Worm (Caenorhabditis elegans) whole organism, early embryonic: ENCODE measurements around the gene C07G3.15.

Experiments
- B0310.2 ChIP-seq: sonication (generic microtip); optimal IDR thresholded peaks from 2 replicates; lab custom pipeline; 2016; ENCODE audit warnings: mild to moderate bottlenecking, missing genetic modification characterization, missing compliant biosample characterization
- F13C5.2 ChIP-seq: sonication (generic microtip); optimal IDR thresholded peaks from 2 replicates; lab custom pipeline; 2017; ENCODE audit warnings: mild to moderate bottlenecking, missing genetic modification characterization, inconsistent platforms, missing compliant biosample characterization
- aly-1 ChIP-seq: sonication (generic microtip); optimal IDR thresholded peaks from 2 replicates; lab custom pipeline; 2016; ENCODE audit warnings: missing genetic modification characterization, missing compliant biosample characterization
- ama-1 ChIP-seq: fragments of 150-350 bp; optimal IDR thresholded peaks from 2 replicates; lab custom pipeline; 2014
- ceh-13 ChIP-seq: fragments of 200-800 bp; sonication (Bioruptor generic); optimal IDR thresholded peaks from 2 replicates; lab custom pipeline; 2018; ENCODE audit warnings: mild to moderate bottlenecking, missing genetic modification characterization, missing compliant biosample characterization
- ceh-36 ChIP-seq: sonication (generic microtip); optimal IDR thresholded peaks from 2 replicates; lab custom pipeline; 2016; ENCODE audit warnings: missing genetic modification characterization, inconsistent platforms, missing compliant biosample characterization
- ets-7 ChIP-seq: sonication (generic microtip); optimal IDR thresholded peaks from 2 replicates; lab custom pipeline; 2016; ENCODE audit warnings: missing genotype, missing genetic modification characterization, missing compliant biosample characterization
- flt-1 ChIP-seq: fragments of 200-800 bp; sonication (Bioruptor generic); IDR thresholded peaks from 2 replicates; pipeline ENCODE4 v1.3.6; 2022; ENCODE audit warnings: missing genetic modification characterization, missing compliant biosample characterization
- hmbx-1 ChIP-seq: sonication (generic microtip); optimal IDR thresholded peaks from 2 replicates; lab custom pipeline; 2016; ENCODE audit warnings: mild to moderate bottlenecking, missing genetic modification characterization, missing compliant biosample characterization
- hmg-4 ChIP-seq: fragments of 200-800 bp; sonication (Bioruptor generic); optimal IDR thresholded peaks from 2 replicates; lab custom pipeline; 2018; ENCODE audit warnings: mild to moderate bottlenecking, missing genetic modification characterization, missing compliant biosample characterization
- hnd-1 ChIP-seq: sonication (generic microtip); optimal IDR thresholded peaks from 2 replicates; lab custom pipeline; 2016; ENCODE audit warnings: missing genetic modification characterization, missing compliant biosample characterization
- pes-1 ChIP-seq: fragments of 200-800 bp; sonication (Bioruptor generic); IDR thresholded peaks from 2 replicates; pipeline ENCODE4 v1.3.6; 2022; ENCODE audit warnings: missing genetic modification reagents, missing genetic modification characterization, missing compliant biosample characterization
- scrt-1 ChIP-seq: fragments of 200-800 bp; sonication (Bioruptor generic); IDR thresholded peaks from 2 replicates; pipeline ENCODE4 v1.3.6; 2022; ENCODE audit warnings: missing genetic modification characterization, missing compliant biosample characterization
- sea-1 ChIP-seq: fragments of 200-800 bp; sonication (Bioruptor generic); conservative IDR thresholded peaks from 2 replicates; pipeline ENCODE4 v1.3.6; 2022; ENCODE audit warnings: missing genetic modification characterization, missing compliant biosample characterization
- tbx-11 ChIP-seq: fragments of 200-800 bp; sonication (Bioruptor generic); IDR thresholded peaks from 2 replicates; pipeline ENCODE4 v1.3.6; 2022; ENCODE audit warnings: missing genetic modification characterization, missing compliant biosample characterization
- tbx-37 ChIP-seq: fragments of 200-800 bp; sonication (Bioruptor generic); conservative IDR thresholded peaks from 2 replicates; pipeline ENCODE4 v1.3.6; 2022; ENCODE audit warnings: missing genetic modification reagents, missing genetic modification characterization, missing compliant biosample characterization
- tra-4 ChIP-seq: sonication (generic microtip); optimal IDR thresholded peaks from 2 replicates; lab custom pipeline; 2017; ENCODE audit warnings: missing genetic modification characterization, missing compliant biosample characterization

C07G3.15 gene

DNA sequence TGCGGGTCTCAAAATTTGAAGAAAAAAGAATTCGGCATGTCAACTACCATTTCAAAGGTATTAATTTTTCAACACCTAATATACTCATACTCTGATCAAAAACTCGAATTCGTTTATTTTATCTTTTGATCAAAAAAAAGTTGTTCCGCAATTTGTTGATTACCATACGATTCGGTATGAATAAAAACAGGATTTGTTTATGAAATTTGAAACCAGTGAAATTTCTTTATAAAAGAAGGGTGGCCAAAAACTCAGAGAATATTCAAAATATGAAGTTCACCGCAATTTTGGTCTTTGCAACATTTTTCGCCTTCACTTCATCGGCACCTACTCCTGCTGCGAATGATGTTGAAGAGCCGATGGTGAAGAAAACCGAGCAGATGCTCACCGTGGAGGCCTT is 5.3 kb upstream of the C07G3.15 start, which contains the start of the genes C07G3.8 and C07G3.10:
Gene C07G3.8 (minus strand): TSS at position 101 of the 400 bp plus-strand sequence.
Gene C07G3.10 (plus strand): TSS at position 270 of the 400 bp plus-strand sequence.
- no peak for TF ChIP-seq flt-1
- TF ChIP-seq tbx-37 (GFP tag; lab: Robert Waterston, UW): no peak
- TF ChIP-seq hmg-4 (GFP tag; lab: Kevin White, UChicago): no peak
- no peak for TF ChIP-seq ceh-13 (GFP tag; lab: Kevin White, UChicago)
- no peak for TF ChIP-seq F13C5.2 (tag; lab: Kevin White, UChicago)
- no peak for TF ChIP-seq aly-1 (tag; lab: Kevin White, UChicago)

DNA sequence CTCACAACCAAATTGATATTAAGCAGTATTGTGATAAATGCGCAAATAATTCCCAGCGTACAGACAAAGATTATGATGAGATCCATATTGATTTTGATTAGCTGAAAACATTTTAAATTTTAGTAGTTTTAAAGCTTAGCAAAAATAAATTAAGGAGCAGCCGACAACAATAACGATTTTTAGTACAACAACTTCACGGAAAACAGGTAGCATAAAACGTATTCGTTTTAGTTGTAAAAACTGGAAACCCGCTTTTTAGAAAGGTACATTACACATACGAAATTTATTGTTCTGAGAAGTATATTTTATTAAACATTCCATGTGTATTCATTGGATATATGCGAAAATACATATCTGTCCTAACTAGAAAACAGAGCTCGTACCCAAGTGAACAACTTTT is 6.3 kb downstream of the C07G3.15 start, which contains the start of gene srbc-36:
Gene srbc-36 (minus strand): TSS at position 101 of the 400 bp plus-strand sequence.
- TF ChIP-seq ceh-36 (tag; lab: Kevin White, UChicago) (no peak), F13C5.2 (tag; lab: Kevin White, UChicago) (no peak), tbx-11 (GFP tag; lab: Robert Waterston, UW) (no peak), B0310.2 (tag; lab: Kevin White, UChicago) (no peak), tbx-37 (GFP tag; lab: Robert Waterston, UW) (no peak), ama-1 (lab: Kevin White, UChicago) (no peak), hnd-1 (tag; lab: Kevin White, UChicago) (no peak), sea-1 (GFP tag; lab: Robert Waterston, UW) (no peak), ceh-13 (GFP tag; lab: Kevin White, UChicago) (no peak), scrt-1 (GFP tag; lab: Robert Waterston, UW) (no peak), pes-1 (GFP tag; lab: Robert Waterston, UW) (no peak), ets-7 (no peak), flt-1 (no peak), aly-1 (tag; lab: Kevin White, UChicago) (no peak)

DNA sequence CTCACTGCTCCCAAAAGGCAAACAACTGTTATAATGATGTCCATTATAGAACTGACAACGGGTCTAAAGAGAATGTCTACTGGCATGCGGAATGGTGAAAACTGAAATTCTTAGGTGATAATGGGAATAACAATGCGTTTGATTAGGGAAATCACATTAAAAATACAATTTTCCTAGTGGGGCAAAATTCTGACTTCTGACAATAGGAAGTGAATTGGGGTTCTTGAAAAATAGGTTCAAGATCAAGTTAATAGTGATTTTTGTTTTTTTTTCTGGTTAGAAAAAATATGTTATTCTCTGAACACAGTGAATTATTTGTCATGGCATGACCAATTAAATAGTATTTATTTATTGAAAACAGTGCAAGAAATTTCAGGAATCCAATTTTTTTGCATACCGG is 9.9 kb downstream of the C07G3.15 start, which contains the start of gene srbc-32:
Gene srbc-32 (minus strand): TSS at position 101 of the 400 bp plus-strand sequence.
- TF ChIP-seq tbx-11 (GFP tag; lab: Robert Waterston, UW) (no peak), hmg-4 (GFP tag; lab: Kevin White, UChicago) (no peak), hnd-1 (tag; lab: Kevin White, UChicago) (no peak), pes-1 (GFP tag; lab: Robert Waterston, UW) (no peak), ceh-13 (GFP tag; lab: Kevin White, UChicago) (no peak)

DNA sequence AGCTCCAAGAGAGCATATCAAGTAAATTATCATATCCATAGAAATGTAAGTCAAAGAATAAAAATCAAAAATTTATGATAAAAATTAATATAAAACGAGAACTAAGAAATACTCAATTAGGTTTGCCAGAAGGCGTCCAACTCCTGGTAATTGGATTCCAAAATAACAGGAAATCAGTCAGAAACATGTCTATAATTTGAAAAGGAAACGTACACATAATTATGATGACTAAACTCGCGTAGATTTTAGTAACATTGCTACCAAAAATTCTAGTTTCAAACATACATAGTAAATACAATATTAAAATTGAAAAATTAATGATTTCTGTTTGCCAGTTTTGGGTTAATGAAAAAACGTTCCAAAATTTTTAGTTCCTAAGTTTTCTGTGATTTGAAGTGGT is 12.1 kb downstream of the C07G3.15 start, which contains the start of gene srbc-33:
Gene srbc-33 (minus strand): TSS at position 101 of the 400 bp plus-strand sequence.
- TF ChIP-seq tbx-11 (GFP tag; lab: Robert Waterston, UW): no peak
- no peak for TF ChIP-seq hnd-1 (tag; lab: Kevin White, UChicago)
- no peak for TF ChIP-seq pes-1 (GFP tag; lab: Robert Waterston, UW)
- no peak for TF ChIP-seq sea-1 (GFP tag; lab: Robert Waterston, UW)
- TF ChIP-seq ceh-36 (tag; lab: Kevin White, UChicago): no peak
- TF ChIP-seq hmg-4 (GFP tag; lab: Kevin White, UChicago): no peak
- TF ChIP-seq hmbx-1: no peak

DNA sequence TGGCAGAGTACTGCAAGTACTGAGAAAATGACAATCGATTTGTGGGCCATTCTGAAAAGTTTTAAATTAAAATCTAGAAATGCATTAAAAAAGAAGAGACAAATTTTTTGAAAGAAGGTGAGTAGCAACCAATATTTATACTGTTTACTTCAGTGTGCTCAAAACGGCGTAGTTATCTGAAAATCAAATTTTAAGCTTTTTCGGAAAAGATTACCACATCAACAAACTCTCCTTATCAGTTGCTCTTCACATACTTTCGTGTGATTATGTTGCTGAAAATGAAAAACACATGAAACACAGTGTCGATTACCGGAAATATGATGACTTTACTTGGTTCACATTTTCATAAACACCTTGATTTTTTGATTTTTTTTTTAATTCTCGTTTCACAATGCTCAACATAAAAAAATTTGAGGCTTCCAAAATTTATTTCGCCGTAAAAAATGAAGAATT is 14.2 kb downstream of the C07G3.15 start, which contains the start of gene lys-7:
Gene lys-7 (minus strand): TSS at position 51 of the 453 bp plus-strand sequence.
- TF ChIP-seq hmbx-1: no peak
- TF ChIP-seq tbx-37 (GFP tag; lab: Robert Waterston, UW): no peak
- TF ChIP-seq hmg-4 (GFP tag; lab: Kevin White, UChicago): no peak
- TF ChIP-seq F13C5.2 (tag; lab: Kevin White, UChicago): no peak
- no peak for TF ChIP-seq hnd-1 (tag; lab: Kevin White, UChicago)
- TF ChIP-seq pes-1 (GFP tag; lab: Robert Waterston, UW): no peak
- no peak for TF ChIP-seq ceh-36 (tag; lab: Kevin White, UChicago)
- TF ChIP-seq tbx-11 (GFP tag; lab: Robert Waterston, UW): no peak
- no peak for TF ChIP-seq B0310.2 (tag; lab: Kevin White, UChicago)
- no peak for TF ChIP-seq sea-1 (GFP tag; lab: Robert Waterston, UW)
- TF ChIP-seq scrt-1 (GFP tag; lab: Robert Waterston, UW): no peak
- no peak for TF ChIP-seq ets-7
- TF ChIP-seq tra-4: no peak
- TF ChIP-seq ceh-13 (GFP tag; lab: Kevin White, UChicago): no peak
- TF ChIP-seq flt-1: no peak

DNA sequence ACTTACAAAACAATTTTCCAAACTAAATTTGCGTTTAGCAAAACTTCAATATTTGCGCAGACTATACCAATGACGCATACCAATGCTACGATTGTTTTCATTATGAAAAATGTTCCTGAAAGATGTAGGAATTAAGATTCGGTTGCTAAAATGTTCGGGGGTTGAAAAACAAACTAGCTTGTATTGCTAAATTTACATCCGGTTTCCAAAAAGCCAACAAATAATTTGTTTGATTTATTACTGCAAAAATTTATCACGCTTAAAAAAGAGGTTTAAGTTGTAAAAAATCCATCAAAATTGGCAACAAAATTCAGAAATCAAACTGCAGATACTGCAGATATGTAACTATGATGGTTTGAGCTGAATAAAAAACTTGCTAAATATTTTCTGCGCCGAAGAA is 16.4 kb downstream of the C07G3.15 start, which contains the start of gene srbc-30:
Gene srbc-30 (minus strand): TSS at position 101 of the 400 bp plus-strand sequence.
- TF ChIP-seq scrt-1 (GFP tag; lab: Robert Waterston, UW) (no peak), ceh-13 (GFP tag; lab: Kevin White, UChicago) (no peak), tbx-37 (GFP tag; lab: Robert Waterston, UW) (no peak), hnd-1 (tag; lab: Kevin White, UChicago) (no peak), hmbx-1 (no peak), ceh-36 (tag; lab: Kevin White, UChicago) (no peak), flt-1 (no peak), F13C5.2 (tag; lab: Kevin White, UChicago) (no peak), pes-1 (GFP tag; lab: Robert Waterston, UW) (no peak), hmg-4 (GFP tag; lab: Kevin White, UChicago) (no peak), ets-7 (no peak), tbx-11 (GFP tag; lab: Robert Waterston, UW) (no peak)

DNA sequence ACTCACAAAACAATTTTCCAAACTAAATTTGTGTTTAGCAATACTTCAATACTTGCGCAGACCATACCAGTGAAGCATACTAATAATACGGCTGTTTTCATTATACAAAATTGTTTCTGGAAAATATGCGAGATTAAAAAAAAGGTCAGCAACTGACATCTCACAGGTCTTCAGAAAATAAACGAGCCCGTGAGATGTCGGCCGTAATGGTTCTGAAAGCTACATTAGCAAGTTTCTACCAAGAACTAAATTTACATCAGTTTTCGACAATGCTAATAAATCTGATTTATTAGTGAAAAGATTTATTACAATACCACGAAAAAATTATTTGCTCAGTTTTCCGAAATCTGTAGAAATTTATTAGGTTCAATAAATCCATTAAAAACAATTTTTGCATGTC is 19.3 kb downstream of the C07G3.15 start, which contains the start of gene srbc-31:
Gene srbc-31 (minus strand): TSS at position 101 of the 400 bp plus-strand sequence.
- TF ChIP-seq F13C5.2 (tag; lab: Kevin White, UChicago): no peak
- no peak for TF ChIP-seq sea-1 (GFP tag; lab: Robert Waterston, UW)
- no peak for TF ChIP-seq B0310.2 (tag; lab: Kevin White, UChicago)
- no peak for TF ChIP-seq flt-1
